Worm (Caenorhabditis elegans): Measurements from ENCODE around the gene str-124.

- TF ChIP-seq ZK546.5 (tag; optimal IDR thresholded peaks at IDR 0.05) = no peak
- TF ChIP-seq crh-2 (tag; optimal IDR thresholded peaks at IDR 0.05) = no peak
- TF ChIP-seq nhr-10 (tag; optimal IDR thresholded peaks at IDR 0.05) = no peak
- TF ChIP-seq sma-9 (GFP tag; optimal IDR thresholded peaks at IDR 0.05) = peak; percentile 67
- no peak for TF ChIP-seq sma-9 (tag; optimal IDR thresholded peaks at IDR 0.05)
Measured at ce11 chrX:12761295-12761775, 26.4 kb upstream of the str-124 start.

All from whole organism, L2 larva.